Fruit fly (Drosophila melanogaster): ENCODE measurements around the gene CG2991.
A peak's percentile ranks its signal among the peaks of the same experiment; 100 is the strongest.

Gene CG2991

dm6 chr2L:2897024-2897549, 40.1 kb downstream of the CG2991 start (continued):
- TF ChIP-seq phol (tag; optimal IDR thresholded peaks at IDR 0.05) (peak; percentile 70), CG17612 (GFP tag; IDR thresholded peaks at IDR 0.05) (no peak; the same call in 1 of the 2 replicates), CG3838 (GFP tag; optimal IDR thresholded peaks at IDR 0.05) (peak; percentile 56), CG1603 (tag; optimal IDR thresholded peaks at IDR 0.05) (peak; percentile 72), fu2 (GFP tag; optimal IDR thresholded peaks at IDR 0.05) (peak; percentile 75), Spps (tag; optimal IDR thresholded peaks at IDR 0.05) (peak; percentile 7), Six4 (GFP tag; optimal IDR thresholded peaks at IDR 0.05) (peak; percentile 80), crp (GFP tag; optimal IDR thresholded peaks at IDR 0.05) (peak in 1 of 2 experiments; percentile 21), onecut (GFP tag; IDR thresholded peaks at IDR 0.05) (peak; percentile 99), CG7372 (GFP tag; IDR thresholded peaks at IDR 0.05) (0 out of 2 replicates have a peak, but pooled peaks have one; percentile 18), CG33213 (GFP tag; optimal IDR thresholded peaks at IDR 0.05) (peak; percentile 66), sim (GFP tag; IDR thresholded peaks at IDR 0.05) (peak; percentile 82), ssp (GFP tag; IDR thresholded peaks at IDR 0.05) (peak; percentile 76), Vsx1 (GFP tag; optimal IDR thresholded peaks at IDR 0.05) (peak; percentile 51), D (optimal IDR thresholded peaks at IDR 0.05) (no peak), D (GFP tag; optimal IDR thresholded peaks at IDR 0.05) (peak; percentile 74), gce (GFP tag; IDR thresholded peaks at IDR 0.05) (peak; percentile 78; the same call in 2 of the 3 replicates), inv (GFP tag; IDR thresholded peaks at IDR 0.05; ENCODE audit: partially characterized antibody) (no peak), NC2α (GFP tag; optimal IDR thresholded peaks at IDR 0.05) (peak; percentile 77), CG7987 (GFP tag; optimal IDR thresholded peaks at IDR 0.05) (peak; percentile 30), sens (GFP tag) (peak; percentile 99), CG13624 (GFP tag; optimal IDR thresholded peaks at IDR 0.05) (peak; percentile 79), Optix (GFP tag; IDR thresholded peaks at IDR 0.05) (peak; percentile 83), CG4282 (GFP tag; optimal IDR thresholded peaks at IDR 0.05) (no peak), CG12659 (GFP tag; optimal IDR thresholded peaks at IDR 0.05) (peak; percentile 61), CG4617 (GFP tag; optimal IDR thresholded peaks at IDR 0.05; ENCODE audit: borderline replicate concordance) (peak; percentile 63), ato (GFP tag; IDR thresholded peaks at IDR 0.05; ENCODE audit: partially characterized antibody) (no peak), CG42726 (GFP tag; IDR thresholded peaks at IDR 0.05; ENCODE audit: partially characterized antibody) (no peak), Doc3 (GFP tag; IDR thresholded peaks at IDR 0.05; ENCODE audit: partially characterized antibody) (no peak), CG14965 (GFP tag; optimal IDR thresholded peaks at IDR 0.05; ENCODE audit: borderline replicate concordance) (peak; percentile 9), Doc2 (GFP tag; IDR thresholded peaks at IDR 0.05) (peak; percentile 22; the same call in 1 of the 2 replicates), slp2 (GFP tag; optimal IDR thresholded peaks at IDR 0.05) (peak; percentile 81), al (GFP tag; IDR thresholded peaks at IDR 0.05) (no peak), MTF-1 (GFP tag; optimal IDR thresholded peaks at IDR 0.05; ENCODE audit: borderline replicate concordance) (peak; percentile 19), Ravus (GFP tag; IDR thresholded peaks at IDR 0.05) (no peak), pita (GFP tag; optimal IDR thresholded peaks at IDR 0.05) (no peak), her (GFP tag; optimal IDR thresholded peaks at IDR 0.05) (peak; percentile 79), CG1792 (GFP tag; optimal IDR thresholded peaks at IDR 0.05) (peak; percentile 78), CG18262 (tag; optimal IDR thresholded peaks at IDR 0.05) (peak; percentile 77), CTCF (GFP tag; optimal IDR thresholded peaks at IDR 0.05) (peak; percentile 25), Gug (GFP tag; IDR thresholded peaks at IDR 0.05) (peak; percentile 89), CG7963 (GFP tag; IDR thresholded peaks at IDR 0.05; ENCODE audit: partially characterized antibody) (no peak), ERR (GFP tag; optimal IDR thresholded peaks at IDR 0.05) (peak; percentile 66), trem (tag; optimal IDR thresholded peaks at IDR 0.05) (peak; percentile 56), Deaf1 (tag; optimal IDR thresholded peaks at IDR 0.05) (peak; percentile 19), CG10979 (tag; optimal IDR thresholded peaks at IDR 0.05) (peak; percentile 75), CG6654 (GFP tag; optimal IDR thresholded peaks at IDR 0.05) (peak; percentile 62), cg (GFP tag; optimal IDR thresholded peaks at IDR 0.05) (peak; percentile 94), dmrt99B (tag; optimal IDR thresholded peaks at IDR 0.05) (peak; percentile 80), fd96Cb (tag; optimal IDR thresholded peaks at IDR 0.05) (peak; percentile 86), danr (GFP tag; IDR thresholded peaks at IDR 0.05) (no peak)

All from whole organism, embryonic.